Worm (Caenorhabditis elegans) whole organism, L4 larva: ENCODE measurements around the gene M106.8.

ENCODE experiments used
- F26F4.8 ChIP-seq: fragments of 200-800 bp; sonication (Bioruptor generic); conservative IDR thresholded peaks from 2 replicates; pipeline ENCODE4 v1.3.6; 2022; ENCODE audit warnings: missing genetic modification characterization, missing compliant biosample characterization
- F37D6.2 ChIP-seq: sonication (generic microtip); optimal IDR thresholded peaks from 2 replicates; lab custom pipeline; 2016; ENCODE audit warnings: mild to moderate bottlenecking, missing genetic modification characterization, missing compliant biosample characterization
- F44E2.7 ChIP-seq: fragments of 200-800 bp; sonication (Bioruptor generic); IDR thresholded peaks from 2 replicates; pipeline ENCODE4 v2.1.2; 2022; ENCODE audit warnings: missing genetic modification characterization, missing compliant biosample characterization
- T20F7.1 ChIP-seq: fragments of 200-800 bp; sonication (Bioruptor generic); optimal IDR thresholded peaks from 2 replicates; lab custom pipeline; 2018; ENCODE audit warnings: mild to moderate bottlenecking, missing genetic modification characterization, missing compliant biosample characterization
- T26A8.4 ChIP-seq: fragments of 200-800 bp; sonication (Bioruptor generic); IDR thresholded peaks from 2 replicates; pipeline ENCODE4 v1.3.6; 2022; ENCODE audit warnings: missing genetic modification characterization, missing compliant biosample characterization
- Y75B8A.6 ChIP-seq: fragments of 200-800 bp; sonication (Bioruptor generic); IDR thresholded peaks from 2 replicates; pipeline ENCODE4 v1.3.6; 2022; ENCODE audit warnings: missing genetic modification reagents, missing genetic modification characterization, missing compliant biosample characterization
- ZK337.2 ChIP-seq: fragments of 200-800 bp; sonication (Bioruptor generic); IDR thresholded peaks from 2 replicates; pipeline ENCODE4 v1.3.6; 2022; ENCODE audit warnings: missing genetic modification reagents, missing genetic modification characterization, missing compliant biosample characterization
- arid-1 ChIP-seq: fragments of 200-800 bp; sonication (Bioruptor generic); conservative IDR thresholded peaks from 2 replicates; pipeline ENCODE4 v1.3.6; 2022; ENCODE audit warnings: missing genetic modification reagents, missing genetic modification characterization, missing compliant biosample characterization
- ceh-20 ChIP-seq: fragments of 200-800 bp; sonication (Bioruptor generic); IDR thresholded peaks from 2 replicates; pipeline ENCODE4 v1.3.6; 2022; ENCODE audit warnings: missing genetic modification reagents, missing genetic modification characterization, missing compliant biosample characterization
- ceh-82 ChIP-seq: sonication (generic microtip); optimal IDR thresholded peaks from 2 replicates; lab custom pipeline; 2017; ENCODE audit warnings: missing biosample characterization, missing genetic modification characterization
- ctbp-1 ChIP-seq: fragments of 200-800 bp; sonication (Bioruptor generic); IDR thresholded peaks from 2 replicates; pipeline ENCODE4 v1.3.6; 2022; ENCODE audit warnings: missing genetic modification reagents, missing genetic modification characterization, missing compliant biosample characterization
- daf-16 ChIP-seq, 3 experiments: sonication (generic microtip); optimal IDR thresholded peaks; 2 replicates each; lab custom pipeline; 2016 to 2017; ENCODE audit warnings: missing genetic modification characterization in 3 of 3, missing genetic modification reagents in 3 of 3, mild to moderate bottlenecking in 2 of 3, missing compliant biosample characterization in 2 of 3, missing biosample characterization in 1 of 3, moderate library complexity in 1 of 3
- daf-19 ChIP-seq: fragments of 200-800 bp; sonication (Bioruptor generic); conservative IDR thresholded peaks from 2 replicates; pipeline ENCODE4 v1.3.6; 2022; ENCODE audit warnings: missing genetic modification characterization, missing compliant biosample characterization
- daf-8 ChIP-seq: fragments of 200-800 bp; sonication (Bioruptor generic); IDR thresholded peaks from 2 replicates; pipeline ENCODE4 v1.3.6; 2022; ENCODE audit warnings: missing genetic modification characterization, missing compliant biosample characterization
- dmd-8 ChIP-seq: fragments of 200-800 bp; sonication (Bioruptor generic); IDR thresholded peaks from 2 replicates; pipeline ENCODE4 v1.3.6; 2022; ENCODE audit warnings: missing genetic modification characterization, missing compliant biosample characterization
- dve-1 ChIP-seq: sonication (generic microtip); optimal IDR thresholded peaks from 2 replicates; lab custom pipeline; 2017; ENCODE audit warnings: antibody characterized with exemption, mild to moderate bottlenecking, missing genetic modification characterization, missing compliant biosample characterization; ENCODE audit not compliant: insufficient read depth
- fkh-10 ChIP-seq: fragments of 150-350 bp; optimal IDR thresholded peaks from 2 replicates; lab custom pipeline; 2014; ENCODE audit warnings: missing biosample characterization, missing genetic modification reagents, missing genetic modification characterization
- hif-1 ChIP-seq, 2 experiments: sonication (generic microtip); optimal IDR thresholded peaks; 2 replicates each; lab custom pipeline; 2016 to 2017; ENCODE audit warnings: missing compliant biosample characterization in 2 of 2, missing genetic modification characterization in 2 of 2, missing genetic modification reagents in 2 of 2, missing genotype in 2 of 2, mild to moderate bottlenecking in 1 of 2
- hlh-11 ChIP-seq: fragments of 200-800 bp; sonication (Bioruptor generic); optimal IDR thresholded peaks from 2 replicates; lab custom pipeline; 2018; ENCODE audit warnings: mild to moderate bottlenecking, missing genetic modification characterization, missing compliant biosample characterization
- hmg-1.1 ChIP-seq: fragments of 200-800 bp; sonication (Bioruptor generic); IDR thresholded peaks from 2 replicates; pipeline ENCODE4 v1.3.6; 2022; ENCODE audit warnings: missing genetic modification reagents, missing genetic modification characterization, missing compliant biosample characterization
- jun-1 ChIP-seq: fragments of 150-350 bp; optimal IDR thresholded peaks from 2 replicates; lab custom pipeline; 2014; ENCODE audit warnings: missing biosample characterization, missing genetic modification reagents, missing genetic modification characterization
- lim-7 ChIP-seq: fragments of 200-800 bp; sonication (Bioruptor generic); IDR thresholded peaks from 2 replicates; pipeline ENCODE4 v1.3.6; 2022; ENCODE audit warnings: missing genetic modification characterization, missing compliant biosample characterization
- lin-1 ChIP-seq: fragments of 200-800 bp; sonication (Bioruptor generic); IDR thresholded peaks from 2 replicates; pipeline ENCODE4 v1.3.6; 2022; ENCODE audit warnings: missing genetic modification reagents, missing genetic modification characterization, missing compliant biosample characterization
- lir-3 ChIP-seq: sonication (generic microtip); optimal IDR thresholded peaks from 2 replicates; lab custom pipeline; 2016; ENCODE audit warnings: mild to moderate bottlenecking, missing genetic modification characterization, missing compliant biosample characterization
- lsy-2 ChIP-seq, 2 experiments: fragments of 150-350 bp in 1 of 2; sonication (generic microtip) in 1 of 2; optimal IDR thresholded peaks; 2 replicates each; lab custom pipeline; 2014 to 2017; ENCODE audit warnings: missing biosample characterization in 2 of 2, missing genetic modification characterization in 2 of 2
- madf-9 ChIP-seq: fragments of 200-800 bp; sonication (Bioruptor generic); conservative IDR thresholded peaks from 2 replicates; pipeline ENCODE4 v1.3.6; 2022; ENCODE audit warnings: missing genetic modification reagents, missing genetic modification characterization, missing compliant biosample characterization
- mdl-1 ChIP-seq, 2 experiments: fragments of 150-350 bp in 1 of 2; sonication (generic microtip) in 1 of 2; optimal IDR thresholded peaks; 2 replicates each; lab custom pipeline; 2014 to 2017; ENCODE audit warnings: missing biosample characterization in 2 of 2, missing genetic modification characterization in 2 of 2
- mdt-29 ChIP-seq: fragments of 200-800 bp; sonication (Bioruptor generic); IDR thresholded peaks from 2 replicates; pipeline ENCODE4 v1.3.6; 2022; ENCODE audit warnings: missing genetic modification reagents, missing genetic modification characterization, missing compliant biosample characterization
- mep-1 ChIP-seq: fragments of 150-350 bp; sonication (generic microtip); optimal IDR thresholded peaks from 3 replicates; lab custom pipeline; 2014; ENCODE audit warnings: missing biosample characterization, missing genetic modification characterization
- mxl-3 ChIP-seq: fragments of 200-800 bp; sonication (Bioruptor generic); optimal IDR thresholded peaks from 2 replicates; lab custom pipeline; 2018; ENCODE audit warnings: mild to moderate bottlenecking, missing genetic modification characterization, missing compliant biosample characterization
- nhr-10 ChIP-seq: fragments of 150-350 bp; optimal IDR thresholded peaks from 2 replicates; lab custom pipeline; 2014; ENCODE audit warnings: missing biosample characterization, missing genetic modification characterization
- nhr-111 ChIP-seq: fragments of 200-800 bp; sonication (Bioruptor generic); optimal IDR thresholded peaks from 2 replicates; lab custom pipeline; 2018; ENCODE audit warnings: mild to moderate bottlenecking, missing genetic modification characterization, missing compliant biosample characterization
- nhr-41 ChIP-seq: fragments of 200-800 bp; sonication (Bioruptor generic); IDR thresholded peaks from 2 replicates; pipeline ENCODE4 v1.3.6; 2022; ENCODE audit warnings: missing genetic modification reagents, missing genetic modification characterization, missing compliant biosample characterization
- nhr-6 ChIP-seq: fragments of 150-350 bp; optimal IDR thresholded peaks from 2 replicates; lab custom pipeline; 2014; ENCODE audit warnings: missing biosample characterization, missing genetic modification characterization
- pha-4 ChIP-seq, 2 experiments: fragments of 150-350 bp in 1 of 2; fragments of 200-800 bp in 1 of 2; sonication (Bioruptor generic) in 1 of 2; IDR thresholded peaks in 1 of 2; optimal IDR thresholded peaks in 1 of 2; 2 replicates each; pipeline versions ENCODE4 v1.3.6 to Lab custom; 2014 to 2022; ENCODE audit warnings: missing genetic modification characterization in 2 of 2, missing genetic modification reagents in 2 of 2, missing biosample characterization in 1 of 2, missing compliant biosample characterization in 1 of 2
- php-3 ChIP-seq: fragments of 200-800 bp; sonication (Bioruptor generic); IDR thresholded peaks from 2 replicates; pipeline ENCODE4 v1.3.6; 2022; ENCODE audit warnings: missing genetic modification reagents, missing genetic modification characterization, missing compliant biosample characterization
- pqm-1 ChIP-seq: sonication (generic microtip); optimal IDR thresholded peaks from 2 replicates; lab custom pipeline; 2017; ENCODE audit warnings: missing biosample characterization, missing genetic modification characterization
- rbr-2 ChIP-seq: sonication (generic microtip); optimal IDR thresholded peaks from 2 replicates; lab custom pipeline; 2016; ENCODE audit warnings: missing genotype, missing genetic modification characterization, missing compliant biosample characterization
- saeg-2 ChIP-seq: fragments of 200-800 bp; sonication (Bioruptor generic); IDR thresholded peaks from 2 replicates; pipeline ENCODE4 v1.3.6; 2022; ENCODE audit warnings: missing genetic modification reagents, missing genetic modification characterization, missing compliant biosample characterization
- set-16 ChIP-seq: fragments of 200-800 bp; sonication (Bioruptor generic); IDR thresholded peaks from 2 replicates; pipeline ENCODE4 v1.3.6; 2022; ENCODE audit warnings: missing genetic modification reagents, missing genetic modification characterization, missing compliant biosample characterization
- snpc-4 ChIP-seq: fragments of 150-350 bp; optimal IDR thresholded peaks from 2 replicates; lab custom pipeline; 2014; ENCODE audit warnings: missing biosample characterization, missing genetic modification characterization
- spr-1 ChIP-seq: sonication (generic microtip); optimal IDR thresholded peaks from 2 replicates; lab custom pipeline; 2016; ENCODE audit warnings: mild to moderate bottlenecking, missing genetic modification characterization, missing compliant biosample characterization
- tag-97 ChIP-seq: fragments of 200-800 bp; sonication (Bioruptor generic); IDR thresholded peaks from 2 replicates; pipeline ENCODE4 v1.3.6; 2022; ENCODE audit warnings: missing genetic modification characterization, missing compliant biosample characterization
- unc-62 ChIP-seq, 3 experiments: fragments of 150-350 bp in 1 of 3; sonication (generic microtip); optimal IDR thresholded peaks in 2 of 3; peaks in 1 of 3; 1 replicate in 1 of 3; 2 replicates in 2 of 3; lab custom pipeline; 2014 to 2017; ENCODE audit warnings: missing biosample characterization in 3 of 3, missing genetic modification characterization in 3 of 3, missing genetic modification reagents in 3 of 3, missing genotype in 1 of 3
- zfp-2 ChIP-seq: sonication (generic microtip); optimal IDR thresholded peaks from 2 replicates; lab custom pipeline; 2016; ENCODE audit warnings: mild to moderate bottlenecking, missing genetic modification characterization, missing compliant biosample characterization

The M106.8 gene

DNA sequence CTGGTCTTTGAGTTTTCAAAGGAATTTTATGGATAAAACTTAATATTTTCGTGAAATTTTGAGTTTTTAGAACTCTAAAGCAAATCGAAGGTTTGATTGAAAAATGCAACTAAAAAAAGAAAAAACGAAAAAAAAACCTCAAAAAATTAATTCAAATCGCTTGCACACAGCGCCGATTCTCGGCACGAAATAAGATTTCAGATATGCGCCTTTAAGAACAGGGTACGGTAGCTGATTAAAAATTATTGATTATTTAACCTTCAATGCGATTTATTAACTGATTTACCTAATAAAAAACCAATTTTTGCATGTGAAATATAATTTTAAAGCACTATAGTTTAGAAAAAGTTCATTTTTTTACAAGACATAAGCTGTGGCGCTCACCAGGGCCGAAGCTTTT is 9.5 kb upstream of the M106.8 start:
- peak in 1 of 2 experiments; percentile 5 for TF ChIP-seq lsy-2 (tag; optimal IDR thresholded peaks at IDR 0.05; lab: Kevin White, UChicago)
- no peak for TF ChIP-seq saeg-2 (GFP tag; lab: Robert Waterston, UW)
- TF ChIP-seq ceh-82 (tag; lab: Kevin White, UChicago) = no peak
- TF ChIP-seq ZK337.2 (GFP tag; lab: Robert Waterston, UW) = no peak
- TF ChIP-seq zfp-2 (tag; lab: Kevin White, UChicago) = no peak
- TF ChIP-seq fkh-10 = no peak
- TF ChIP-seq snpc-4 (tag; lab: Kevin White, UChicago) = no peak

DNA sequence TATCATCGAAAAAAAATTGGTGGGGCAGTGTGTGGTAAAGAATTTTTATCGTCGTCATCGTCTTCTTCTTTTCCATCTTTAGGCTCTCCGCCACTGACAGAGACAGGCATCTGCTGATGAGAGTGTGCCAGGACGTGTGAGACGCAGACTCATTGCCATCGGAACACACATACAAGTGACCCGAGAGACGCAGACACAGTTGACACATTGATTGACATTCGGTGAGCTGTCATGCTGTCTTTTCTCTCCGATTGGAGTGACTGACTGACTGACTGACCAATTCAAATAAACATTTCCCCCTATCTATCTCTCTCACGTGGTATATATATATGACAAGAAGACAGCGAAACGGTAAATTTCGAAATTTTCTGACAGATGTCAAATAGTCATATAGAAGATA is 7.7 kb upstream of the M106.8 start:
- TF ChIP-seq lir-3 (tag; lab: Kevin White, UChicago) = no peak
- TF ChIP-seq lsy-2 (tag; optimal IDR thresholded peaks at IDR 0.05; lab: Kevin White, UChicago) = peak in 1 of 2 experiments; percentile 81
- peak; percentile 22 for TF ChIP-seq pqm-1 (tag; lab: Kevin White, UChicago)
- peak; percentile 7 for TF ChIP-seq zfp-2 (tag; lab: Kevin White, UChicago)
- no peak for TF ChIP-seq dmd-8 (GFP tag; lab: Robert Waterston, UW)
- peak; percentile 40 for TF ChIP-seq nhr-10 (tag; lab: Kevin White, UChicago)
- no peak for TF ChIP-seq Y75B8A.6 (GFP tag; lab: Robert Waterston, UW)
- peak; percentile 67; the same call in 1 of the 2 replicates for TF ChIP-seq hmg-1.1 (GFP tag; lab: Robert Waterston, UW)
- peak in 1 of 2 experiments; percentile 32 for TF ChIP-seq hif-1 (tag; optimal IDR thresholded peaks at IDR 0.05; lab: Kevin White, UChicago)
- peak; percentile 79 to 100 for TF ChIP-seq unc-62 (GFP tag; optimal IDR thresholded peaks at IDR 0.05 in 1 of 2; lab: Kevin White, UChicago)
- no peak for TF ChIP-seq unc-62 (tag; optimal IDR thresholded peaks at IDR 0.05; lab: Kevin White, UChicago)
- TF ChIP-seq F37D6.2 (tag; lab: Kevin White, UChicago) = no peak
- TF ChIP-seq set-16 (GFP tag; lab: Robert Waterston, UW) = peak; percentile 62
- TF ChIP-seq spr-1 (tag; lab: Kevin White, UChicago) = peak; percentile 17
- no peak for TF ChIP-seq daf-8 (GFP tag; lab: Robert Waterston, UW)
- TF ChIP-seq daf-16 (GFP tag; optimal IDR thresholded peaks at IDR 0.05; lab: Kevin White, UChicago) = peak in 1 of 2 experiments; percentile 84
- TF ChIP-seq daf-16 (tag; optimal IDR thresholded peaks at IDR 0.05; lab: Kevin White, UChicago) = peak; percentile 71
- peak; percentile 83 for TF ChIP-seq T20F7.1 (GFP tag; lab: Kevin White, UChicago)
- TF ChIP-seq lin-1 (GFP tag; lab: Robert Waterston, UW) = peak; percentile 61
- peak; percentile 59; the same call in 1 of the 2 replicates for TF ChIP-seq saeg-2 (GFP tag; lab: Robert Waterston, UW)
- peak; percentile 65 for TF ChIP-seq pha-4 (GFP tag; IDR thresholded peaks at IDR 0.05; lab: Robert Waterston, UW)
- TF ChIP-seq pha-4 (tag; optimal IDR thresholded peaks at IDR 0.05; lab: Kevin White, UChicago) = peak; percentile 29
- peak; percentile 55 for TF ChIP-seq rbr-2 (tag; lab: Kevin White, UChicago)
- TF ChIP-seq mxl-3 (GFP tag; lab: Kevin White, UChicago) = peak; percentile 91
- TF ChIP-seq F44E2.7 = no peak
- TF ChIP-seq lim-7 (GFP tag; lab: Robert Waterston, UW) = no peak
- TF ChIP-seq madf-9 (GFP tag; lab: Robert Waterston, UW) = peak; percentile 42; the same call in 1 of the 2 replicates
- peak; percentile 80 for TF ChIP-seq mep-1 (tag; lab: Kevin White, UChicago)
- 0 out of 2 replicates have a peak, but pooled peaks have one; percentile 29 for TF ChIP-seq ctbp-1
- TF ChIP-seq dve-1 (tag; lab: Kevin White, UChicago) = peak; percentile 86
- no peak for TF ChIP-seq ZK337.2 (GFP tag; lab: Robert Waterston, UW)
- TF ChIP-seq jun-1 (tag; lab: Kevin White, UChicago) = no peak
- peak; percentile 96 for TF ChIP-seq ceh-20 (GFP tag; lab: Robert Waterston, UW)
- TF ChIP-seq mdl-1 (tag; optimal IDR thresholded peaks at IDR 0.05; lab: Kevin White, UChicago) = peak in 1 of 2 experiments; percentile 57
- no peak for TF ChIP-seq tag-97 (GFP tag; lab: Robert Waterston, UW)
- peak; percentile 69 for TF ChIP-seq nhr-6 (tag; lab: Kevin White, UChicago)
- peak; percentile 91 for TF ChIP-seq mdt-29 (GFP tag; lab: Robert Waterston, UW)
- TF ChIP-seq nhr-111 (GFP tag; lab: Kevin White, UChicago) = no peak
- TF ChIP-seq hlh-11 = peak; percentile 97
- peak; percentile 75 for TF ChIP-seq php-3 (GFP tag; lab: Robert Waterston, UW)
- peak; percentile 81; the same call in 1 of the 2 replicates for TF ChIP-seq nhr-41 (GFP tag; lab: Robert Waterston, UW)
- TF ChIP-seq T26A8.4 (GFP tag; lab: Robert Waterston, UW) = peak; percentile 66
- TF ChIP-seq daf-19 (GFP tag; lab: Robert Waterston, UW) = no peak
- no peak for TF ChIP-seq F26F4.8
- TF ChIP-seq arid-1 = 0 out of 2 replicates have a peak, but pooled peaks have one; percentile 25
